Fruit fly (Drosophila melanogaster) S2 (cell line): ENCODE data around the gene PDCD-5.

Experiments used
- CG8478 ChIP-seq: fragments of >200 bp; optimal IDR thresholded peaks from 2 replicates; lab custom pipeline; 2018
- CTCF ChIP-seq, 2 experiments: fragments of >200 bp; optimal IDR thresholded peaks; 2 replicates each; lab custom pipeline; 2018

The PDCD-5 gene

DNA sequence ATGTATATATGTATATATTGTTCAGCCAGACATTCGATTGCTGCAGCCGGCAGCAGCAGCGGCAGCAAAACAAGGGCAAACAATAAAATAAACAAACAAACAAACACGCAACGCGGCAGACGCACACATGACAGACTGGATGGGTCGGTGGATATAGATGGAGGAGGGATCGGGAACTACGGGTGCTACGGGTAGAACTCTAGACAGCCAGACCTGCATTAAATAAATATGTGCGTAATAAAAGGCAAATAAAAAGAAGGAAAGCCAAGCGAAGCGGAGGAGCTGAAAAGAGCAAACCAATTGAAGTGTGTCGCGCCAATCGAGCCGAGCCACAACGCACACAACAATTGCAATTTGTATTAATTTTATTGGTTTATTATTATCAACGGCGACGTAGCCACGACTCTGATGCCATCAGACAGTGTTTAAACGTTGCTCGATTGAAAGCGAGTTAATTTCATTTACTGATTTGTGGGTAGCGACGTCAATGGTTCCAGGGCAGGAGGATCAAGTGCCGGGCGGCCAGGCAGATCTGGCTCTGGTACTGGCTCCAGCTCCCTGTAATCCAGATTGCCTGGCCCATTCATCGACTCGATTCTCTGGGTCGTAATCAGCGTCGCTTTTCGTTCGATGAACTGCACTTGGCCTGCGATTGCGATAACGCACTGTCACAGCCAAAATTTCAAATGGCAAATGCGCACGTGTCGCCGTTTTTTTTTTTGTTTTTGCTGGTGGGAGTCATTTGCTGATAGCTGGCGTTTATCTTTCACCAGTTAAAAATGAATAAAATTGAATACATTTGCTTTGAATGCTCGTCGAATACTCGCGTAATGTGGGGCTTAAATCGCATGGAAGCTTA is 37.8 kb downstream of the PDCD-5 start:
- TF ChIP-seq CTCF (optimal IDR thresholded peaks at IDR 0.05; lab: Kevin White, UChicago) (no peak), CG8478 (lab: Kevin White, UChicago) (no peak)

DNA sequence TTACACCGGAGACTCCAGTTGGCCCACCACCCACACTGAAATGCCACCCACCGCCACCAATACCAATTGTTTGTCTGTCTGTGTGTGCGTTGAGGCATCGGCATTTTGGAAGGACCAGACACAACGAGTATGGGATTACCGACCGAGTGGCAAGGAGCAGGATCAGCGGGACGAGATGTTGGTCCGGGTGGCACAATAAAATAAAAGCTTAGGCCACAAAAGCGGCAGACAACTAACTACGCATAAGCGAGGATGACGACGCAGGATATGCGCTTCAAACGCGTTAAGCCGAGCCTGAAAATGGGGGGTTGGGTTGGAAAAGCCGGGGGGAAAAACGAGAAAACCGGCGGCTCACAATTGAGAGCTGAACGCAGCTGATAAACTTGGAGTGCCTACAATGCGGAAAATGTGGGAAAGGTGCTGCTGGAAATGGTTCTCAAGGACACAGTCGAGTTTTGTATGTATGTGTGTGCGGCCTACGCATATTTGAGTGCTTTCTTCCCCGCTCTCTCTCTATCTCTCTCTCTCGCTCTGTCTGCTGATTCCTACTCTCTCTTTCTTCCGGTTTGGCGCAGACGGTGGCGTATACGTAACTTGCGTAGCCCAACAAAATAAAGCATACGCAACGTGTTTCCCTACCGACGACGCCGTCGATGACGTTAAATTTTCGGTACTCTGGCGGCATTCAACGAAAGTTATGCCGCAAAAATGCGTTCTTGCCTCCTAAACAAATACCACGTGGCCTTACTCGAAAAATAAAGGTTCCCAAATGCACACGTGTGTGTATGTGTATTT is 39.1 kb downstream of the PDCD-5 start:
- TF ChIP-seq CTCF (optimal IDR thresholded peaks at IDR 0.05; lab: Kevin White, UChicago) = no peak
- TF ChIP-seq CG8478 (lab: Kevin White, UChicago) = no peak

dm6 chr3L:16190885-16191284 is 41.0 kb downstream of the PDCD-5 start:
- TF ChIP-seq CTCF (optimal IDR thresholded peaks at IDR 0.05; lab: Kevin White, UChicago) = no peak
- TF ChIP-seq CG8478 (lab: Kevin White, UChicago) = no peak

- TF ChIP-seq CG8478 (lab: Kevin White, UChicago) (no peak), CTCF (optimal IDR thresholded peaks at IDR 0.05; lab: Kevin White, UChicago) (no peak)
Observed at dm6 chr3L:16189925-16190231, 42.0 kb downstream of the PDCD-5 start.

DNA sequence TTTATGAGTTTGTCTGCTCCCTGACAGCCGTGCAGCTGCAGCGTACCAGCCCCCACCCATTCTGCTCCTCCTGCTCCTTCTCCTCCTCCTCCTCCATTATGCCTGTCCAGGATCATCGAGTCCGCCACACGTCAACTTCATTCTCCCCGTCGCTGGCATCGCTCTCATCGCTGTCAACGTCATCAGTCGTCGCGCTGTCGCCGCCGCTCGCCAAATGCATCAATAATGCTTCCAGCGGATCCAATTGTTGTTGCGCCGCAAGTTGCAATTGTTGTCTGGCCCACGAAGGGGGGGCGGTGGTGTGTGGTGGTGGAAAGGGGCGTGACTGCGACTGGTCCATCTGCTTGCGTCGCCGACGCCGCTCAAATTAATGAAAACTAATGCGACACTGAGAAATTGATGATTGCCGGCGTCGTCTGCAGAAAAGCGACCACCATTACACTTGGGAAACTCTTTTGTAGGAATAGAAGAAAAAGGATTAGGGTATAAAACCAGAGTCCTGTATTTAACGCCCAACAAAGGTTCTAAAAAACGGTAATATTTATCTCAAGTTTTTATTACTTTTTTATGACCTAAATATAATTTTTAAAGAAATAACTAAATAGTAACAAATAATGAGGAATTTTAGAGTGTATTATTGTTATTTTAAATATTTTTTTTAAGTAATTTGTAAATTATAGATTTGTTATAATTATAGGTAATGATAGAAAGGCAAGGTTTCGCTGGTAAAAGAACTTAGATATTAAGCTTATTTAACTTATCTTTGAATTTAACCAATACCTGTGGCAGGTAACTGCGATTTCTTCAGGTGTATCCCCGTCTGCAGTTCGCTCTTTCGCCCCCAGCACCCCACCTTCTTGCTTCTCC is 42.5 kb downstream of the PDCD-5 start:
- no peak for TF ChIP-seq CTCF (optimal IDR thresholded peaks at IDR 0.05; lab: Kevin White, UChicago)
- no peak for TF ChIP-seq CG8478 (lab: Kevin White, UChicago)

- TF ChIP-seq CG8478 (lab: Kevin White, UChicago) = no peak
- TF ChIP-seq CTCF (optimal IDR thresholded peaks at IDR 0.05; lab: Kevin White, UChicago) = no peak
Observed at dm6 chr3L:16183493-16183892, 48.3 kb downstream of the PDCD-5 start.

dm6 chr3L:16182633-16183462 is 49.0 kb downstream of the PDCD-5 start:
- no peak for TF ChIP-seq CTCF (optimal IDR thresholded peaks at IDR 0.05; lab: Kevin White, UChicago)
- TF ChIP-seq CG8478 (lab: Kevin White, UChicago) = no peak

dm6 chr3L:16181330-16181830 is 50.5 kb downstream of the PDCD-5 start:
- TF ChIP-seq CTCF (optimal IDR thresholded peaks at IDR 0.05; lab: Kevin White, UChicago) = no peak
- no peak for TF ChIP-seq CG8478 (lab: Kevin White, UChicago)
